Fruit fly (Drosophila melanogaster): Measurements from ENCODE around the gene CG31495.

CG31495 gene

DNA sequence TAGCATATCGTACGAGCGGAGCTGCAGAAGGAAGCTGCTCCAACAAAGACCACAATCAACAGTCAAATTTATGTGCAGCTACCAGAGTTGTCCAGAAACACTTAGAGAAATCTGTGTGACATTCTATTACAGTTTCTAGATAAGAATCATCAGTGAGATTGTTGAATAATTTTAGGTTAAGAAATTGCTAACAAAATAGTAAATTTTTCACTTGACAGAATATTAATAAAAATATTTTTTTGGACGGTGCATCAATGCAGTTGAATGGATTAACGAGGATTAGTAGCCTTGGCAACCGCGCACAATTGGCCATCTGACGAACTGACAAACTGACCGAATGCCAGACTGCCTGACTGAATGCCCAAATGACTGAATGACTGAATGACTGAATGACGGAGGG, 7.6 kb upstream of the CG31495 start:
- peak; percentile 55 for TF ChIP-seq CG14655 (GFP tag; optimal IDR thresholded peaks at IDR 0.05)
- no peak for TF ChIP-seq CG32121 (GFP tag; IDR thresholded peaks at IDR 0.05)
- no peak for TF ChIP-seq CG12605 (GFP tag; IDR thresholded peaks at IDR 0.05)
- no peak for TF ChIP-seq Snoo (tag; optimal IDR thresholded peaks at IDR 0.05)
- no peak for TF ChIP-seq CG34367 (tag; optimal IDR thresholded peaks at IDR 0.05)
- TF ChIP-seq Pif1A (GFP tag; optimal IDR thresholded peaks at IDR 0.05), result peak; percentile 27
- TF ChIP-seq CG8301 (tag; optimal IDR thresholded peaks at IDR 0.05), result peak; percentile 41
- TF ChIP-seq Ets98B (GFP tag; IDR thresholded peaks at IDR 0.05), result 0 out of 2 replicates have a peak, but pooled peaks have one; percentile 26
- peak; percentile 27 for TF ChIP-seq CG17806 (tag; optimal IDR thresholded peaks at IDR 0.05)
- TF ChIP-seq CG15710 (tag; optimal IDR thresholded peaks at IDR 0.05), result no peak
- TF ChIP-seq gl (tag; optimal IDR thresholded peaks at IDR 0.05), result no peak
- no peak for TF ChIP-seq CG9948 (tag; optimal IDR thresholded peaks at IDR 0.05)

DNA sequence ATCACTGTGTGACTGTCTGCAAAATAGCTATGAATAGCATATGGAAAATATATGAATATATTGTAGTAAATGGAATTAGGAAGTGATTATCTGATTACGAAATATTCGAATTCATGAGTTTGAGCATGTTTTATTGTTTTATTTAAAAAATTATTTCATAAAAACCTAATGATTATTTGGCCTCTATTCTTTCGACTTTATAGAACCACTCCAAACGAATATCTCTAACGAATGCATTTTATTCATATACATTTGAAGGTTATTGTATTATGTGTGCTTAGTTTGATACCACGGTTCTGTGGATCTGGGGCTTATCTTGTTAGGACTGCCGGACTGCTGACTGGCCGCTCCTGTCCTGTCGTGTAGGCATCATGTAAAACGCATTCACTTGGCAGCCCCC, 6.2 kb upstream of the CG31495 start:
- TF ChIP-seq CG8301 (tag; optimal IDR thresholded peaks at IDR 0.05) (peak; percentile 52), CG15710 (tag; optimal IDR thresholded peaks at IDR 0.05) (peak; percentile 69), CG8159 (tag; optimal IDR thresholded peaks at IDR 0.05) (peak; percentile 74), CG34367 (tag; optimal IDR thresholded peaks at IDR 0.05) (peak; percentile 64), CG9948 (tag; optimal IDR thresholded peaks at IDR 0.05) (peak; percentile 77), CG14655 (GFP tag; optimal IDR thresholded peaks at IDR 0.05) (peak; percentile 73), Ets98B (GFP tag; IDR thresholded peaks at IDR 0.05) (no peak), fd96Ca (GFP tag; IDR thresholded peaks at IDR 0.05) (no peak), CG32121 (GFP tag; IDR thresholded peaks at IDR 0.05) (no peak), D1 (tag; optimal IDR thresholded peaks at IDR 0.05) (peak; percentile 38), Pif1B (GFP tag; optimal IDR thresholded peaks at IDR 0.05) (peak; percentile 22), Snoo (tag; optimal IDR thresholded peaks at IDR 0.05) (peak; percentile 36), CG17806 (tag; optimal IDR thresholded peaks at IDR 0.05) (peak; percentile 56), EcR (GFP tag; optimal IDR thresholded peaks at IDR 0.05) (no peak)

DNA sequence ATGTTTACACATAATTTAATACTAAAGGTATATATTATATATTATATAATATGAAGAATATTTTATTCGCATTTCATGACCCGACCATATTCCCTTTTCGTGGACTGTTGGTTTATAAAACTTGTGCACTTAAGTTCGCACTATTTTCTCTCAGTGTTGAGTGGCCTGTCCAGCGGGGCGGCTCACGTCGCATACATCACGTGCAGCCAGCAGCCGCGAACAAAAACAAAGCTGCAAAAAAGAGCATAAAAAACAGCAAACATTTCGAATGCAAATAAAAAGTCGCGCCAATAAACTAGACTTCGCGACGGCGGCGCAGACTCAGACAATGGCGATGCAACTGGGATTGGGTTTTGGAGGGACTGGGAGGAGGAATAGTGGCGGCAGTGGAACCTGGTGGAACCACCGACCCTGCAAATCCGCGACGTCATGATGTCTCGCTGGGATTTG, 5.5 kb upstream of the CG31495 start:
- peak; percentile 74 for TF ChIP-seq rn (GFP tag; IDR thresholded peaks at IDR 0.05)
- peak; percentile 55 for TF ChIP-seq EcR (GFP tag; optimal IDR thresholded peaks at IDR 0.05)
- TF ChIP-seq CG8301 (tag; optimal IDR thresholded peaks at IDR 0.05), result peak; percentile 66
- TF ChIP-seq D1 (tag; optimal IDR thresholded peaks at IDR 0.05), result peak; percentile 50
- TF ChIP-seq CG34367 (tag; optimal IDR thresholded peaks at IDR 0.05), result peak; percentile 90
- TF ChIP-seq CG10348 (GFP tag; IDR thresholded peaks at IDR 0.05), result no peak
- TF ChIP-seq CG9948 (tag; optimal IDR thresholded peaks at IDR 0.05), result peak; percentile 90
- TF ChIP-seq CG32121 (GFP tag; IDR thresholded peaks at IDR 0.05), result peak; percentile 88
- peak; percentile 89 for TF ChIP-seq CG13204 (GFP tag; optimal IDR thresholded peaks at IDR 0.05)
- TF ChIP-seq Snoo (tag; optimal IDR thresholded peaks at IDR 0.05), result peak; percentile 76
- TF ChIP-seq fd96Ca (GFP tag; IDR thresholded peaks at IDR 0.05), result peak; percentile 89
- peak; percentile 91 for TF ChIP-seq CG4496 (GFP tag; IDR thresholded peaks at IDR 0.05)
- TF ChIP-seq CG14655 (GFP tag; optimal IDR thresholded peaks at IDR 0.05), result peak; percentile 77
- peak; percentile 81 for TF ChIP-seq CG17806 (tag; optimal IDR thresholded peaks at IDR 0.05)
- peak; percentile 87 for TF ChIP-seq CG8159 (tag; optimal IDR thresholded peaks at IDR 0.05)
- TF ChIP-seq Ets98B (GFP tag; IDR thresholded peaks at IDR 0.05), result peak; percentile 87
- TF ChIP-seq gl (tag; optimal IDR thresholded peaks at IDR 0.05), result peak; percentile 80
- TF ChIP-seq CG12605 (GFP tag; IDR thresholded peaks at IDR 0.05), result peak; percentile 83
- peak; percentile 85 for TF ChIP-seq Pif1B (GFP tag; optimal IDR thresholded peaks at IDR 0.05)
- peak; percentile 92 for TF ChIP-seq CG15710 (tag; optimal IDR thresholded peaks at IDR 0.05)
- peak; percentile 69 for TF ChIP-seq Pif1A (GFP tag; optimal IDR thresholded peaks at IDR 0.05)

DNA sequence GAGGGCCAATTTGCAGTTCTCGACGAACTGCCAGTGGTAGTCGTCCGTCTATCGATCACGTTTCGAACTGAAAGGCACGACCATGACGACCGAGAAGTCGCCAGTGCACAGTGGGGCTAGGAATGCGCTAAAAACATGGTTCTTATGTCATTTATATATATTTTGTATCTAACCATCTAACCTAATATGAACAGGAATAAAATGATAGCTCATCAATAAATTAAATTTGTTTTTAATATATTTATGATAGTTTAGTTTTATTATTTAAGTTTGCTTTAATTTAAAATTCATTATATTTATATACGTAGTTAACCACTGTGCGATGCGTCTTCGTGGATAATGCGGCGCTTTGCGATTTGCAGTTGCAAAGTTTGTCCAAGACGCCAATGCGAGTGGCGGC, 3.9 kb upstream of the CG31495 start:
- no peak for TF ChIP-seq CG34367 (tag; optimal IDR thresholded peaks at IDR 0.05)
- TF ChIP-seq CG8159 (tag; optimal IDR thresholded peaks at IDR 0.05), result peak; percentile 45
- peak; percentile 46; the same call in 2 of the 3 replicates for TF ChIP-seq fd96Ca (GFP tag; IDR thresholded peaks at IDR 0.05)
- TF ChIP-seq Ets98B (GFP tag; IDR thresholded peaks at IDR 0.05), result peak; percentile 48
- TF ChIP-seq Snoo (tag; optimal IDR thresholded peaks at IDR 0.05), result no peak
- TF ChIP-seq D1 (tag; optimal IDR thresholded peaks at IDR 0.05), result no peak
- peak; percentile 66 for TF ChIP-seq CG14655 (GFP tag; optimal IDR thresholded peaks at IDR 0.05)
- no peak for TF ChIP-seq CG10348 (GFP tag; IDR thresholded peaks at IDR 0.05)
- TF ChIP-seq CG32121 (GFP tag; IDR thresholded peaks at IDR 0.05), result peak; percentile 38; the same call in 1 of the 2 replicates
- TF ChIP-seq CG13204 (GFP tag; optimal IDR thresholded peaks at IDR 0.05), result no peak
- no peak for TF ChIP-seq gl (tag; optimal IDR thresholded peaks at IDR 0.05)
- TF ChIP-seq CG12605 (GFP tag; IDR thresholded peaks at IDR 0.05), result peak; percentile 41; the same call in 1 of the 2 replicates
- no peak for TF ChIP-seq CG4496 (GFP tag; IDR thresholded peaks at IDR 0.05)
- peak; percentile 31 for TF ChIP-seq Pif1A (GFP tag; optimal IDR thresholded peaks at IDR 0.05)
- peak; percentile 21 for TF ChIP-seq Pif1B (GFP tag; optimal IDR thresholded peaks at IDR 0.05)
- peak; percentile 66 for TF ChIP-seq CG8301 (tag; optimal IDR thresholded peaks at IDR 0.05)
- TF ChIP-seq EcR (GFP tag; optimal IDR thresholded peaks at IDR 0.05), result no peak
- peak; percentile 45 for TF ChIP-seq CG17806 (tag; optimal IDR thresholded peaks at IDR 0.05)
- peak; percentile 44 for TF ChIP-seq CG9948 (tag; optimal IDR thresholded peaks at IDR 0.05)
- no peak for TF ChIP-seq rn (GFP tag; IDR thresholded peaks at IDR 0.05)
- peak; percentile 20 for TF ChIP-seq CG15710 (tag; optimal IDR thresholded peaks at IDR 0.05)

DNA sequence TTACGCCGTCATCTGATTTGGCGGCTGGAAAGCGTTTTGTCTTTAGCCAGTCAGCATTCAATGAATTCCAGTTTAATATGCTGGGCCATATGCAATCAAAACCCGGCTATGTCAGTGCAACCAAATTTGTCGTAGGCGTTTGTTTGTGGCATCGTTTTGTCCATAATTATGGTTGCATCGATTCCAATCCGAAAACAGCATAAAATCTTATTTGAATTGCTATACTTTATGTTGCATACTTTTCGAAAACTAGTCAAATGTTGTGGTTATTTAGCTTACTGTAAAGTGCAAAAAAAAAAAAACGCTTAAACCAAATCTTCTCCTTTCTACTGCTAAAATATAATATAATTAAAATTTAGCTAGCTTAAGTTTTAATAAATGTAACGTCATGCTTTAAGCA, 2.8 kb upstream of the CG31495 start:
- TF ChIP-seq CG8301 (tag; optimal IDR thresholded peaks at IDR 0.05) (no peak), CG34367 (tag; optimal IDR thresholded peaks at IDR 0.05) (no peak), Pif1B (GFP tag; optimal IDR thresholded peaks at IDR 0.05) (no peak), gl (tag; optimal IDR thresholded peaks at IDR 0.05) (no peak), D1 (tag; optimal IDR thresholded peaks at IDR 0.05) (no peak), CG10348 (GFP tag; IDR thresholded peaks at IDR 0.05) (no peak), CG15710 (tag; optimal IDR thresholded peaks at IDR 0.05) (no peak), rn (GFP tag; IDR thresholded peaks at IDR 0.05) (no peak), CG13204 (GFP tag; optimal IDR thresholded peaks at IDR 0.05) (no peak), CG4496 (GFP tag; IDR thresholded peaks at IDR 0.05) (no peak), Pif1A (GFP tag; optimal IDR thresholded peaks at IDR 0.05) (no peak), CG9948 (tag; optimal IDR thresholded peaks at IDR 0.05) (no peak), EcR (GFP tag; optimal IDR thresholded peaks at IDR 0.05) (no peak), CG8159 (tag; optimal IDR thresholded peaks at IDR 0.05) (no peak), CG17806 (tag; optimal IDR thresholded peaks at IDR 0.05) (no peak)

Measured in whole organism, pupa.